Worm (Caenorhabditis elegans) whole organism, mixed stage, embryonic: Measurements from ENCODE around the gene ZC374.2.

Source experiments
- lsy-2 ChIP-seq: fragments of 150-350 bp; optimal IDR thresholded peaks from 2 replicates; lab custom pipeline; 2014; ENCODE audit warnings: missing biosample characterization, missing genetic modification characterization
- mep-1 ChIP-seq: fragments of 150-350 bp; optimal IDR thresholded peaks from 2 replicates; lab custom pipeline; 2017; ENCODE audit warnings: missing biosample characterization, missing genetic modification reagents, missing genetic modification characterization, inconsistent platforms
- snpc-4 ChIP-seq: fragments of 150-350 bp; optimal IDR thresholded peaks from 2 replicates; lab custom pipeline; 2014; ENCODE audit warnings: missing biosample characterization, missing genetic modification characterization
- sptf-1 ChIP-seq: sonication (generic microtip); optimal IDR thresholded peaks from 2 replicates; lab custom pipeline; 2017; ENCODE audit warnings: mild to moderate bottlenecking, missing genetic modification characterization, moderate library complexity, missing compliant biosample characterization
- tbx-8 ChIP-seq: fragments of 200-800 bp; sonication (Bioruptor generic); optimal IDR thresholded peaks from 2 replicates; lab custom pipeline; 2018; ENCODE audit warnings: mild to moderate bottlenecking, missing genetic modification characterization, moderate library complexity, missing compliant biosample characterization
- unc-62 ChIP-seq: fragments of 150-350 bp; optimal IDR thresholded peaks from 2 replicates; lab custom pipeline; 2014; ENCODE audit warnings: missing biosample characterization, missing genetic modification reagents, missing genetic modification characterization

DNA sequence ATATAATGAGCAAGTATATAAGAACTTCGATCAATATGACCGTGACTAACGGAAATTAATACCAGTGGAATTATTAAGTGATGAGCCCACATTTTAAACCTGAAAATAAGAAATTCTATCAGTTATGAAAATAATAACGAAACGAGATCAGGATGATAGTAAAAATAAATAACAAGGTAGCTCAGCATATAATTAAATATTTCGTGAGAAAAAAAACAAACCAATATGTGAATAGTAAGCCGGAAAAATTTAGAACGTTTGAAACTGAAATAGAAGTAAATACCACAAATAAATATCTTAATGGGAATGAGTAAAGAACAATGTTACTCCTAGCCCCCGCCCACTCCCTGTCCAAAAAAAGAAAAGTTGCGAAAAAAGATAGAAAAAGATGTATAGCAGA is 38.6 kb downstream of the ZC374.2 start, which contains the start of gene F19C6.3:
- TF ChIP-seq lsy-2 (no peak), tbx-8 (GFP tag; lab: Kevin White, UChicago) (no peak), mep-1 (no peak), sptf-1 (tag; lab: Kevin White, UChicago) (no peak), snpc-4 (tag; lab: Kevin White, UChicago) (no peak), unc-62 (GFP tag; lab: Kevin White, UChicago) (no peak)
